Fruit fly (Drosophila melanogaster): ENCODE measurements around the gene CG14689.

CG14689 gene

DNA sequence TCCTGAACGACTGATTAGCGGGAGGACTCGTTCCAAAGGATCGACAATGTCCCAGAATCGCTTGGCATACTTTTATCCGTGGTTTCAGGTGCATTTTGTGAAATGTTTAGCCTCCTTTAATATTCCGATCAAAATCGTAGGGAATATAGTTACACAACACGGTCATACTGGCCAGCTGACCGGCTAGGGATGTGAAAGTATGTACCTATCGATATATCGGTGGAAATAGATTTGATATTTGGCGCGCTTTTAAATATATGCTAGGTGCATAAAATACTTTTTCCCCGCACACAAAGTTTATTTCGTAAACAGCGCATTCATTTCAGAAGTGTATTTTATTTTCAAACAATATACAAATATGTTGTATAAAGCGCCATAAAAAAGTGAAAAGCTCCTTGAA lies 2.9 kb downstream of the CG14689 start, which contains the start of gene CG31278 (continued):
- TF ChIP-seq CG1529 (GFP tag; optimal IDR thresholded peaks at IDR 0.05) (no peak), CG32532 (GFP tag; IDR thresholded peaks at IDR 0.05) (no peak), gce (GFP tag; IDR thresholded peaks at IDR 0.05) (no peak), hb (GFP tag; IDR thresholded peaks at IDR 0.05; ENCODE audit: partially characterized antibody) (peak; percentile 68; the same call in 1 of the 3 replicates), aop (GFP tag; IDR thresholded peaks at IDR 0.05) (no peak), pzg (GFP tag; optimal IDR thresholded peaks at IDR 0.05) (peak; percentile 79), CG6813 (GFP tag; optimal IDR thresholded peaks at IDR 0.05) (no peak), hbn (GFP tag; IDR thresholded peaks at IDR 0.05; ENCODE audit: partially characterized antibody) (peak; percentile 74), CG34224 (GFP tag; IDR thresholded peaks at IDR 0.05; ENCODE audit: partially characterized antibody) (peak; percentile 81), Ets97D (GFP tag; optimal IDR thresholded peaks at IDR 0.05) (peak; percentile 22), Sox102F (GFP tag; optimal IDR thresholded peaks at IDR 0.05) (no peak), GATAe (GFP tag; conservative IDR thresholded peaks at IDR 0.05) (no peak), CG3995 (GFP tag; optimal IDR thresholded peaks at IDR 0.05) (peak; percentile 24), CG17829 (tag; optimal IDR thresholded peaks at IDR 0.05) (no peak), mirr (GFP tag; optimal IDR thresholded peaks at IDR 0.05) (no peak), CG8290 (GFP tag; optimal IDR thresholded peaks at IDR 0.05) (no peak), CG8290 (tag; optimal IDR thresholded peaks at IDR 0.05) (no peak), CG4404 (GFP tag; IDR thresholded peaks at IDR 0.05) (no peak), CG13624 (GFP tag; optimal IDR thresholded peaks at IDR 0.05) (no peak), CG10147 (GFP tag; optimal IDR thresholded peaks at IDR 0.05) (no peak), ranshi (GFP tag; IDR thresholded peaks at IDR 0.05) (no peak), CG14860 (GFP tag; IDR thresholded peaks at IDR 0.05; ENCODE audit: partially characterized antibody) (0 out of 3 replicates have a peak, but pooled peaks have one; percentile 56), MBD-R2 (GFP tag; IDR thresholded peaks at IDR 0.05) (peak; percentile 88), CG4820 (GFP tag; optimal IDR thresholded peaks at IDR 0.05) (no peak), CG6683 (GFP tag; optimal IDR thresholded peaks at IDR 0.05) (no peak), kni (GFP tag; optimal IDR thresholded peaks at IDR 0.05) (no peak), CG4617 (GFP tag; optimal IDR thresholded peaks at IDR 0.05; ENCODE audit: borderline replicate concordance) (peak; percentile 66), Sry-δ (GFP tag; optimal IDR thresholded peaks at IDR 0.05) (peak; percentile 92), sens (GFP tag) (peak; percentile 58), ab (GFP tag; optimal IDR thresholded peaks at IDR 0.05) (no peak), unc-4 (GFP tag; IDR thresholded peaks at IDR 0.05; ENCODE audit: partially characterized antibody) (peak; percentile 77), bab2 (GFP tag; optimal IDR thresholded peaks at IDR 0.05) (no peak), C15 (GFP tag; IDR thresholded peaks at IDR 0.05) (no peak), CG6791 (GFP tag; IDR thresholded peaks at IDR 0.05; ENCODE audit: partially characterized antibody) (peak; percentile 83), CG8478 (optimal IDR thresholded peaks at IDR 0.05) (no peak), ken (GFP tag; IDR thresholded peaks at IDR 0.05) (no peak), br (optimal IDR thresholded peaks at IDR 0.05) (no peak), Six4 (GFP tag; optimal IDR thresholded peaks at IDR 0.05) (no peak), CG12744 (GFP tag; optimal IDR thresholded peaks at IDR 0.05) (no peak), CG10654 (GFP tag; optimal IDR thresholded peaks at IDR 0.05) (no peak), Lpt (GFP tag; optimal IDR thresholded peaks at IDR 0.05) (no peak), sisA (GFP tag; IDR thresholded peaks at IDR 0.05) (no peak), CG18262 (tag; optimal IDR thresholded peaks at IDR 0.05) (no peak), zen2 (GFP tag; IDR thresholded peaks at IDR 0.05; ENCODE audit: partially characterized antibody) (peak; percentile 75; the same call in 2 of the 3 replicates), dmrt11E (tag; optimal IDR thresholded peaks at IDR 0.05) (no peak), da (GFP tag; optimal IDR thresholded peaks at IDR 0.05) (no peak), bcd (GFP tag; optimal IDR thresholded peaks at IDR 0.05) (no peak), PHDP (tag; optimal IDR thresholded peaks at IDR 0.05) (no peak), tin (GFP tag; optimal IDR thresholded peaks at IDR 0.05) (no peak), NFAT (GFP tag; IDR thresholded peaks at IDR 0.05) (no peak), HLH3B (GFP tag; IDR thresholded peaks at IDR 0.05) (no peak), CTCF (GFP tag; optimal IDR thresholded peaks at IDR 0.05) (no peak), fd102C (GFP tag; optimal IDR thresholded peaks at IDR 0.05) (no peak)

All from whole organism, embryonic.